Fruit fly (Drosophila melanogaster) whole organism, prepupa: ENCODE data around the gene CG34291.

Experiments
- CG11294 ChIP-seq: fragments of 200-800 bp; sonication (Bioruptor generic); IDR thresholded peaks from 2 replicates; pipeline ENCODE4 v1.3.6; 2022; ENCODE audit warnings: missing biosample characterization, missing genetic modification characterization
- CG11762 ChIP-seq: fragments of 200-800 bp; sonication (Bioruptor generic); optimal IDR thresholded peaks from 3 replicates; lab custom pipeline; 2016; ENCODE audit warnings: missing biosample characterization, missing genetic modification characterization; ENCODE audit not compliant: insufficient read depth
- CG1621 ChIP-seq: fragments of 200-800 bp; sonication (Bioruptor generic); optimal IDR thresholded peaks from 3 replicates; lab custom pipeline; 2018; ENCODE audit warnings: missing biosample characterization, mild to moderate bottlenecking, missing genetic modification characterization
- CG6163 ChIP-seq: fragments of 200-800 bp; sonication (Bioruptor generic); IDR thresholded peaks from 3 replicates; pipeline ENCODE4 v1.3.6; 2022; ENCODE audit warnings: missing biosample characterization, missing genetic modification characterization
- CG6276 ChIP-seq: fragments of 200-800 bp; sonication (Bioruptor generic); optimal IDR thresholded peaks from 2 replicates; lab custom pipeline; 2017; ENCODE audit warnings: missing biosample characterization, mild to moderate bottlenecking, missing genetic modification characterization
- CG8319 ChIP-seq: fragments of 200-800 bp; sonication (Bioruptor generic); optimal IDR thresholded peaks from 3 replicates; lab custom pipeline; 2016; ENCODE audit warnings: missing biosample characterization, missing genetic modification characterization
- Gug ChIP-seq: fragments of 200-800 bp; sonication (Bioruptor generic); IDR thresholded peaks from 2 replicates; pipeline ENCODE4 v1.3.6; 2022; ENCODE audit warnings: missing biosample characterization, missing genetic modification characterization
- OdsH ChIP-seq: fragments of 200-800 bp; sonication (Bioruptor generic); optimal IDR thresholded peaks from 3 replicates; lab custom pipeline; 2016; ENCODE audit warnings: missing biosample characterization, missing genetic modification characterization
- Sox102F ChIP-seq: fragments of 200-800 bp; sonication (Bioruptor generic); optimal IDR thresholded peaks from 2 replicates; lab custom pipeline; 2016; ENCODE audit warnings: missing biosample characterization, mild to moderate bottlenecking, missing genetic modification characterization
- cyc ChIP-seq: fragments of 200-800 bp; sonication (Bioruptor generic); optimal IDR thresholded peaks from 3 replicates; lab custom pipeline; 2016; ENCODE audit warnings: missing biosample characterization, missing genetic modification characterization
- dac ChIP-seq: fragments of 200-800 bp; sonication (Bioruptor generic); optimal IDR thresholded peaks from 2 replicates; lab custom pipeline; 2017; ENCODE audit warnings: missing biosample characterization, mild to moderate bottlenecking, missing genetic modification characterization
- eg ChIP-seq: fragments of 200-800 bp; sonication (Bioruptor generic); IDR thresholded peaks from 3 replicates; pipeline ENCODE4 v1.3.6; 2022; ENCODE audit warnings: missing biosample characterization, missing genetic modification characterization
- topi ChIP-seq: fragments of 200-800 bp; sonication (Bioruptor generic); optimal IDR thresholded peaks from 3 replicates; lab custom pipeline; 2016; ENCODE audit warnings: missing biosample characterization, missing genetic modification characterization
- vri ChIP-seq: fragments of 200-800 bp; sonication (Bioruptor generic); optimal IDR thresholded peaks from 3 replicates; lab custom pipeline; 2016; ENCODE audit warnings: missing biosample characterization, mild to moderate bottlenecking, missing genetic modification characterization

dm6 chr3R:26455838-26456237 is 30.3 kb upstream of the CG34291 start, which contains the start of gene Pdf:
- TF ChIP-seq dac (GFP tag; lab: Kevin White, UChicago) (no peak), CG8319 (GFP tag; lab: Kevin White, UChicago) (no peak), CG6276 (no peak), topi (no peak), vri (GFP tag; lab: Kevin White, UChicago) (no peak), CG11762 (GFP tag; lab: Kevin White, UChicago) (no peak), cyc (GFP tag; lab: Kevin White, UChicago) (no peak), CG11294 (GFP tag; lab: Robert Waterston, UW) (no peak), OdsH (GFP tag; lab: Kevin White, UChicago) (no peak), eg (no peak), Gug (GFP tag; lab: Robert Waterston, UW) (no peak), CG1621 (tag; lab: Kevin White, UChicago) (no peak), Sox102F (GFP tag; lab: Kevin White, UChicago) (no peak), CG6163 (no peak)
